Fruit fly (Drosophila melanogaster) whole organism, embryonic: Measurements from ENCODE around the gene CG15534.

Experiments
- CG10209 ChIP-seq: fragments of 200-800 bp; sonication (Bioruptor generic); optimal IDR thresholded peaks from 3 replicates; lab custom pipeline; 2017; ENCODE audit warnings: missing biosample characterization, mild to moderate bottlenecking, missing genetic modification characterization, missing genetic modification reagents
- CG10274 ChIP-seq: fragments of 200-800 bp; sonication (Bioruptor generic); optimal IDR thresholded peaks from 3 replicates; lab custom pipeline; 2017; ENCODE audit warnings: missing biosample characterization, mild to moderate bottlenecking, missing genetic modification characterization
- CG11696 ChIP-seq: fragments of 200-800 bp; sonication (Bioruptor generic); IDR thresholded peaks from 2 replicates; pipeline ENCODE4 v1.3.6; 2022; ENCODE audit warnings: missing biosample characterization, missing genetic modification characterization
- CG12104 ChIP-seq: fragments of 200-800 bp; sonication (Bioruptor generic); optimal IDR thresholded peaks from 3 replicates; lab custom pipeline; 2016; ENCODE audit warnings: missing biosample characterization, missing genetic modification characterization
- CG12744 ChIP-seq: fragments of 200-800 bp; sonication (Bioruptor generic); optimal IDR thresholded peaks from 2 replicates; lab custom pipeline; 2016; ENCODE audit warnings: missing biosample characterization, missing genetic modification characterization
- CG14667 ChIP-seq: fragments of 200-800 bp; sonication (Bioruptor generic); IDR thresholded peaks from 2 replicates; pipeline ENCODE4 v1.3.6; 2022; ENCODE audit warnings: missing biosample characterization, missing genetic modification characterization
- CG15073 ChIP-seq: fragments of 200-800 bp; sonication (Bioruptor generic); optimal IDR thresholded peaks from 2 replicates; lab custom pipeline; 2016; ENCODE audit warnings: missing biosample characterization, missing genetic modification characterization
- CG1603 ChIP-seq: fragments of 200-800 bp; sonication (Bioruptor generic); optimal IDR thresholded peaks from 2 replicates; lab custom pipeline; 2019; ENCODE audit warnings: missing biosample characterization, mild to moderate bottlenecking, missing genetic modification characterization, moderate library complexity
- CG1647 ChIP-seq: fragments of 200-800 bp; sonication (Bioruptor generic); optimal IDR thresholded peaks from 3 replicates; lab custom pipeline; 2016; ENCODE audit warnings: missing biosample characterization, missing genetic modification characterization
- CG32532 ChIP-seq: fragments of 200-800 bp; sonication (Bioruptor generic); IDR thresholded peaks from 2 replicates; pipeline ENCODE4 v1.3.6; 2022; ENCODE audit warnings: missing biosample characterization, missing genetic modification characterization
- CG6272 ChIP-seq: fragments of 200-800 bp; sonication (Bioruptor generic); IDR thresholded peaks from 2 replicates; pipeline ENCODE4 v1.3.6; 2022; ENCODE audit warnings: missing biosample characterization, missing genetic modification characterization
- CG6654 ChIP-seq: fragments of 200-800 bp; sonication (Bioruptor generic); optimal IDR thresholded peaks from 2 replicates; lab custom pipeline; 2017; ENCODE audit warnings: missing biosample characterization, mild to moderate bottlenecking, missing genetic modification characterization
- CG7372 ChIP-seq: fragments of 200-800 bp; sonication (Bioruptor generic); IDR thresholded peaks from 2 replicates; pipeline ENCODE4 v1.3.6; 2022; ENCODE audit warnings: missing biosample characterization, missing genetic modification characterization
- CG7839 ChIP-seq: fragments of 200-800 bp; sonication (Bioruptor generic); optimal IDR thresholded peaks from 3 replicates; lab custom pipeline; 2018; ENCODE audit warnings: missing biosample characterization, mild to moderate bottlenecking, missing genetic modification characterization, moderate library complexity
- CG8359 ChIP-seq: fragments of 200-800 bp; sonication (Bioruptor generic); optimal IDR thresholded peaks from 2 replicates; lab custom pipeline; 2017; ENCODE audit warnings: missing biosample characterization, mild to moderate bottlenecking, missing genetic modification characterization, borderline replicate concordance
- CG8765 ChIP-seq: fragments of 200-800 bp; sonication (Bioruptor generic); IDR thresholded peaks from 2 replicates; pipeline ENCODE4 v1.3.6; 2022; ENCODE audit warnings: missing biosample characterization, missing genetic modification characterization
- D19B ChIP-seq: fragments of 200-800 bp; sonication (Bioruptor generic); optimal IDR thresholded peaks from 2 replicates; lab custom pipeline; 2017; ENCODE audit warnings: missing biosample characterization, mild to moderate bottlenecking, missing genetic modification characterization
- Dbx ChIP-seq: fragments of 200-800 bp; sonication (Bioruptor generic); IDR thresholded peaks from 3 replicates; pipeline ENCODE4 v1.3.6; 2022; ENCODE audit warnings: missing biosample characterization, missing genetic modification characterization
- Deaf1 ChIP-seq: fragments of 200-800 bp; optimal IDR thresholded peaks from 3 replicates; lab custom pipeline; 2019; ENCODE audit warnings: missing biosample characterization, mild to moderate bottlenecking, missing genetic modification characterization, moderate library complexity
- Dp ChIP-seq: fragments of 200-800 bp; sonication (Bioruptor generic); optimal IDR thresholded peaks from 2 replicates; lab custom pipeline; 2018; ENCODE audit warnings: missing biosample characterization, mild to moderate bottlenecking, missing genetic modification characterization, moderate library complexity
- Elba2 ChIP-seq: fragments of 200-800 bp; sonication (Bioruptor generic); optimal IDR thresholded peaks from 3 replicates; lab custom pipeline; 2016; ENCODE audit warnings: missing biosample characterization, missing genetic modification characterization
- Hr51 ChIP-seq, 2 experiments: fragments of 200-800 bp; sonication (Bioruptor generic); optimal IDR thresholded peaks; 2 replicates in 1 of 2; 3 replicates in 1 of 2; lab custom pipeline; 2016 to 2018; ENCODE audit warnings: missing biosample characterization in 2 of 2, missing genetic modification characterization in 2 of 2, mild to moderate bottlenecking in 1 of 2, moderate library complexity in 1 of 2
- Mad ChIP-seq: fragments of 200-800 bp; sonication (Bioruptor generic); optimal IDR thresholded peaks from 2 replicates; lab custom pipeline; 2016; ENCODE audit warnings: missing biosample characterization, missing genetic modification characterization
- Max ChIP-seq: fragments of 200-800 bp; sonication (Bioruptor generic); optimal IDR thresholded peaks from 2 replicates; lab custom pipeline; 2016; ENCODE audit warnings: missing biosample characterization, mild to moderate bottlenecking, missing genetic modification characterization
- Med ChIP-seq: fragments of 200-800 bp; sonication (Bioruptor generic); peaks from one replicate; lab custom pipeline; 2016; ENCODE audit warnings: missing biosample characterization, missing genetic modification characterization, mild to moderate bottlenecking, inconsistent platforms, moderate library complexity
- Oli ChIP-seq: fragments of 200-800 bp; sonication (Bioruptor generic); optimal IDR thresholded peaks from 2 replicates; lab custom pipeline; 2018; ENCODE audit warnings: missing biosample characterization, mild to moderate bottlenecking, missing genetic modification characterization, moderate library complexity
- Rx ChIP-seq: fragments of 200-800 bp; sonication (Bioruptor generic); IDR thresholded peaks from 2 replicates; pipeline ENCODE4 v1.3.6; 2022; ENCODE audit warnings: missing biosample characterization, missing genetic modification characterization
- Sin3A ChIP-seq: fragments of >200 bp; optimal IDR thresholded peaks from 2 replicates; lab custom pipeline; 2018
- TFAM ChIP-seq: fragments of 200-800 bp; sonication (Bioruptor generic); optimal IDR thresholded peaks from 2 replicates; lab custom pipeline; 2017; ENCODE audit warnings: missing biosample characterization, missing genetic modification characterization, inconsistent platforms
- bcd ChIP-seq: fragments of 200-800 bp; sonication (Bioruptor generic); optimal IDR thresholded peaks from 2 replicates; lab custom pipeline; 2017; ENCODE audit warnings: missing biosample characterization, mild to moderate bottlenecking, missing genetic modification characterization
- bsh ChIP-seq, 2 experiments: fragments of 200-800 bp; sonication (Bioruptor generic); optimal IDR thresholded peaks; 2 replicates each; lab custom pipeline; 2017 to 2018; ENCODE audit warnings: mild to moderate bottlenecking in 2 of 2, missing biosample characterization in 2 of 2, missing genetic modification characterization in 2 of 2, moderate library complexity in 1 of 2
- cas ChIP-seq: fragments of 200-800 bp; sonication (Bioruptor generic); IDR thresholded peaks from 2 replicates; pipeline ENCODE4 v1.3.6; 2022; ENCODE audit warnings: missing biosample characterization, missing genetic modification characterization
- chm ChIP-seq: fragments of 200-800 bp; sonication (Bioruptor generic); IDR thresholded peaks from 2 replicates; pipeline ENCODE4 v1.3.6; 2022; ENCODE audit warnings: missing biosample characterization, missing genetic modification characterization
- corto ChIP-seq: fragments of 200-800 bp; sonication (Bioruptor generic); optimal IDR thresholded peaks from 2 replicates; lab custom pipeline; 2016; ENCODE audit warnings: missing biosample characterization, mild to moderate bottlenecking, missing genetic modification characterization, moderate library complexity
- dmrt11E ChIP-seq: fragments of 200-800 bp; sonication (Bioruptor generic); optimal IDR thresholded peaks from 3 replicates; lab custom pipeline; 2018; ENCODE audit warnings: missing biosample characterization, mild to moderate bottlenecking, missing genetic modification characterization, moderate library complexity
- eyg ChIP-seq: fragments of 200-800 bp; sonication (Bioruptor generic); optimal IDR thresholded peaks from 3 replicates; lab custom pipeline; 2016; ENCODE audit warnings: missing biosample characterization, missing genetic modification characterization
- fd3F ChIP-seq: fragments of 200-800 bp; sonication (Bioruptor generic); optimal IDR thresholded peaks from 2 replicates; lab custom pipeline; 2018; ENCODE audit warnings: missing biosample characterization, mild to moderate bottlenecking, missing genetic modification characterization, moderate library complexity
- fru ChIP-seq: fragments of >200 bp; optimal IDR thresholded peaks from 2 replicates; lab custom pipeline; 2017
- gce ChIP-seq: fragments of 200-800 bp; sonication (Bioruptor generic); IDR thresholded peaks from 3 replicates; pipeline ENCODE4 v1.3.6; 2022; ENCODE audit warnings: missing biosample characterization, missing genetic modification characterization
- gsb ChIP-seq: fragments of 200-800 bp; sonication (Bioruptor generic); IDR thresholded peaks from 2 replicates; pipeline ENCODE4 v1.3.6; 2022; ENCODE audit warnings: missing biosample characterization, missing genetic modification characterization
- hb ChIP-seq: fragments of 200-800 bp; sonication (Bioruptor generic); IDR thresholded peaks from 3 replicates; pipeline ENCODE4 v1.3.6; 2022; ENCODE audit warnings: missing biosample characterization, missing genetic modification characterization; ENCODE audit not compliant: partially characterized antibody
- jumu ChIP-seq: fragments of 200-800 bp; sonication (Bioruptor generic); optimal IDR thresholded peaks from 3 replicates; lab custom pipeline; 2016; ENCODE audit warnings: missing biosample characterization, missing genetic modification characterization
- knrl ChIP-seq: fragments of 200-800 bp; sonication (Bioruptor generic); IDR thresholded peaks from 3 replicates; pipeline ENCODE4 v1.3.6; 2022; ENCODE audit warnings: missing biosample characterization, missing genetic modification characterization; ENCODE audit not compliant: partially characterized antibody
- oc ChIP-seq: fragments of 200-800 bp; sonication (Bioruptor generic); optimal IDR thresholded peaks from 2 replicates; lab custom pipeline; 2018; ENCODE audit warnings: missing biosample characterization, mild to moderate bottlenecking, missing genetic modification characterization, moderate library complexity
- odd ChIP-seq: fragments of 200-800 bp; sonication (Bioruptor generic); optimal IDR thresholded peaks from 2 replicates; lab custom pipeline; 2017; ENCODE audit warnings: missing biosample characterization, mild to moderate bottlenecking, missing genetic modification characterization
- org-1 ChIP-seq: fragments of 200-800 bp; sonication (Bioruptor generic); optimal IDR thresholded peaks from 2 replicates; lab custom pipeline; 2017; ENCODE audit warnings: missing biosample characterization, missing genetic modification characterization
- pfk ChIP-seq: fragments of 200-800 bp; sonication (Bioruptor generic); optimal IDR thresholded peaks from 2 replicates; lab custom pipeline; 2018; ENCODE audit warnings: missing biosample characterization, mild to moderate bottlenecking, missing genetic modification characterization, moderate library complexity
- run ChIP-seq: fragments of 200-800 bp; sonication (Bioruptor generic); optimal IDR thresholded peaks from 3 replicates; lab custom pipeline; 2018; ENCODE audit warnings: missing biosample characterization, mild to moderate bottlenecking, missing genetic modification characterization
- tap ChIP-seq: fragments of 200-800 bp; optimal IDR thresholded peaks from 3 replicates; lab custom pipeline; 2019; ENCODE audit warnings: missing biosample characterization, mild to moderate bottlenecking, missing genetic modification characterization, moderate library complexity
- tna ChIP-seq: fragments of 200-800 bp; sonication (Bioruptor generic); IDR thresholded peaks from 2 replicates; pipeline ENCODE4 v1.3.6; 2022; ENCODE audit warnings: missing biosample characterization, missing genetic modification characterization; ENCODE audit not compliant: partially characterized antibody
- vfl ChIP-seq: fragments of 200-800 bp; sonication (Bioruptor generic); optimal IDR thresholded peaks from 2 replicates; lab custom pipeline; 2016; ENCODE audit warnings: missing biosample characterization, missing genetic modification characterization

Gene CG15534

DNA sequence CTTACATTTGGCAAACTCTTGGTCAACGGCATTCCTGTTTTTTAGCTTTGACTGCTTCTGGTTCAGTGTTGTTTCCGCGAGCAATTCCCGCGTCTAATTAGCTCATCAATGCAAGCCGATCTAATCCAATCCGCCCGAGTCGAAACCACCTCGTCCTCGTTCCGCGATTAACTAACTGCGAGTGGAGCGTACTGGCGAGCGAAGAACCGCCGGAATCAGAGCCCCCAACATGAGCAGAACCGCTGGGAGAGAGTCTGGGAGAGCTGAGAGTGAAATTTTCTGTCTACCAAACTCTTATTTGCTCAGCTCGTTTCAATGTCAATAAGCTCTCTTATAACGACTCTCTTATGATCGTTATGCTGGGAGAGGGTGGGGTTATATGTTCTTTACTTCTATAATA lies 18.4 kb downstream of the CG15534 start (continued):
- TF ChIP-seq Hr51 (GFP tag; optimal IDR thresholded peaks at IDR 0.05; lab: Kevin White, UChicago), result peak in 1 of 2 experiments; percentile 76
- TF ChIP-seq CG1647, result peak; percentile 87
- TF ChIP-seq gce (GFP tag; lab: Robert Waterston, UW), result peak; percentile 92
- TF ChIP-seq Sin3A (lab: Kevin White, UChicago), result no peak
- no peak for TF ChIP-seq tna
- peak; percentile 59 for TF ChIP-seq jumu (GFP tag; lab: Kevin White, UChicago)
- no peak for TF ChIP-seq Elba2
- no peak for TF ChIP-seq CG15073
- peak; percentile 59 for TF ChIP-seq CG1603 (tag; lab: Kevin White, UChicago)
- TF ChIP-seq CG12104 (GFP tag; lab: Kevin White, UChicago), result peak; percentile 61
- peak; percentile 65 for TF ChIP-seq org-1 (GFP tag; lab: Kevin White, UChicago)
- TF ChIP-seq CG12744, result peak; percentile 83
- TF ChIP-seq run (tag; lab: Kevin White, UChicago), result no peak
- peak; percentile 53; the same call in 1 of the 2 replicates for TF ChIP-seq Rx
- peak; percentile 49 for TF ChIP-seq vfl
- TF ChIP-seq bcd (GFP tag; lab: Kevin White, UChicago), result peak; percentile 78
- peak; percentile 72 for TF ChIP-seq Max (GFP tag; lab: Kevin White, UChicago)
- peak; percentile 71 for TF ChIP-seq fd3F (GFP tag; lab: Kevin White, UChicago)
- TF ChIP-seq D19B (GFP tag; lab: Kevin White, UChicago), result no peak
- peak; percentile 67 for TF ChIP-seq Deaf1 (tag; lab: Kevin White, UChicago)
- peak; percentile 49 for TF ChIP-seq CG8359 (GFP tag; lab: Kevin White, UChicago)
- peak; percentile 49 for TF ChIP-seq dmrt11E (tag; lab: Kevin White, UChicago)
- peak; percentile 86 for TF ChIP-seq CG32532 (GFP tag; lab: Robert Waterston, UW)
- no peak for TF ChIP-seq fru
- TF ChIP-seq Mad (GFP tag; lab: Kevin White, UChicago), result peak; percentile 70
- no peak for TF ChIP-seq oc (tag; lab: Kevin White, UChicago)
- no peak for TF ChIP-seq Oli (tag; lab: Kevin White, UChicago)
- peak; percentile 29 for TF ChIP-seq CG7839 (tag; lab: Kevin White, UChicago)
- TF ChIP-seq Dp, result no peak
- no peak for TF ChIP-seq hb (GFP tag; lab: Robert Waterston, UW)
- TF ChIP-seq CG6272 (GFP tag; lab: Robert Waterston, UW), result no peak
- TF ChIP-seq CG6654 (GFP tag; lab: Kevin White, UChicago), result peak; percentile 22
- TF ChIP-seq odd (GFP tag; lab: Kevin White, UChicago), result peak; percentile 73
- TF ChIP-seq CG10274 (GFP tag; lab: Kevin White, UChicago), result peak; percentile 12
- TF ChIP-seq Med (GFP tag; lab: Kevin White, UChicago), result peak; percentile 98
- TF ChIP-seq knrl (GFP tag; lab: Robert Waterston, UW), result no peak
- peak; percentile 82 for TF ChIP-seq CG11696 (GFP tag; lab: Robert Waterston, UW)
- peak; percentile 5 for TF ChIP-seq TFAM (GFP tag; lab: Kevin White, UChicago)
- peak; percentile 84 for TF ChIP-seq CG10209 (GFP tag; lab: Kevin White, UChicago)
- peak; percentile 68; the same call in 1 of the 2 replicates for TF ChIP-seq cas (GFP tag; lab: Robert Waterston, UW)
- peak; percentile 52 for TF ChIP-seq tap (tag; lab: Kevin White, UChicago)
- TF ChIP-seq eyg (GFP tag; lab: Kevin White, UChicago), result no peak
- TF ChIP-seq chm (GFP tag; lab: Robert Waterston, UW), result no peak; the same call in 1 of the 2 replicates
- TF ChIP-seq pfk (GFP tag; lab: Kevin White, UChicago), result peak; percentile 56
- no peak for TF ChIP-seq corto (GFP tag; lab: Kevin White, UChicago)
- TF ChIP-seq CG7372 (GFP tag; lab: Robert Waterston, UW), result peak; percentile 25; the same call in 1 of the 2 replicates
- peak; percentile 36 to 82 for TF ChIP-seq bsh (GFP tag; optimal IDR thresholded peaks at IDR 0.05; lab: Kevin White, UChicago)
- TF ChIP-seq Dbx (GFP tag; lab: Robert Waterston, UW), result peak; percentile 94
- no peak for TF ChIP-seq CG14667 (GFP tag; lab: Robert Waterston, UW)
- TF ChIP-seq CG8765 (GFP tag; lab: Robert Waterston, UW), result no peak
- peak; percentile 70 for TF ChIP-seq gsb (GFP tag; lab: Robert Waterston, UW)
